Worm (Caenorhabditis elegans) whole organism, L2 larva: Measurements from ENCODE around the gene gbb-2.

Experiments
- C34F6.9 ChIP-seq: fragments of 150-350 bp; optimal IDR thresholded peaks from 2 replicates; lab custom pipeline; 2014; ENCODE audit warnings: missing biosample characterization, missing genetic modification characterization
- F13H6.1 ChIP-seq: sonication (generic microtip); optimal IDR thresholded peaks from 2 replicates; lab custom pipeline; 2016; ENCODE audit warnings: missing genetic modification characterization, missing compliant biosample characterization
- R02D3.7 ChIP-seq: fragments of 150-350 bp; optimal IDR thresholded peaks from 2 replicates; lab custom pipeline; 2014; ENCODE audit warnings: missing biosample characterization, missing genetic modification characterization
- Y55F3AM.14 ChIP-seq: fragments of 200-800 bp; sonication (Bioruptor generic); optimal IDR thresholded peaks from 2 replicates; lab custom pipeline; 2018; ENCODE audit warnings: mild to moderate bottlenecking, missing genetic modification characterization, missing compliant biosample characterization
- ZK546.5 ChIP-seq: sonication (generic microtip); optimal IDR thresholded peaks from 2 replicates; lab custom pipeline; 2017; ENCODE audit warnings: missing biosample characterization, missing genetic modification characterization
- alr-1 ChIP-seq: fragments of 150-350 bp; optimal IDR thresholded peaks from 2 replicates; lab custom pipeline; 2014; ENCODE audit warnings: missing biosample characterization, missing genetic modification characterization
- aly-2 ChIP-seq: fragments of 150-350 bp; optimal IDR thresholded peaks from 2 replicates; lab custom pipeline; 2014; ENCODE audit warnings: missing biosample characterization, missing genetic modification characterization
- ama-1 ChIP-seq: fragments of 150-350 bp; optimal IDR thresholded peaks from 2 replicates; lab custom pipeline; 2018; ENCODE audit warnings: inconsistent platforms
- blmp-1 ChIP-seq: sonication (generic microtip); optimal IDR thresholded peaks from 2 replicates; lab custom pipeline; 2017; ENCODE audit warnings: missing genetic modification characterization, mild to moderate bottlenecking, missing compliant biosample characterization, antibody characterized with exemption, moderate library complexity; ENCODE audit not compliant: insufficient read depth
- ceh-16 ChIP-seq: fragments of 150-350 bp; optimal IDR thresholded peaks from 2 replicates; lab custom pipeline; 2014; ENCODE audit warnings: missing biosample characterization, missing genetic modification characterization
- ceh-82 ChIP-seq: fragments of 150-350 bp; optimal IDR thresholded peaks from 2 replicates; lab custom pipeline; 2014; ENCODE audit warnings: missing biosample characterization, missing genetic modification characterization
- crh-2 ChIP-seq: sonication (generic microtip); optimal IDR thresholded peaks from 2 replicates; lab custom pipeline; 2017; ENCODE audit warnings: missing biosample characterization, missing genetic modification characterization
- dmd-4 ChIP-seq: sonication (generic microtip); optimal IDR thresholded peaks from 2 replicates; lab custom pipeline; 2017; ENCODE audit warnings: missing biosample characterization, missing genetic modification characterization
- egl-27 ChIP-seq: sonication (generic microtip); optimal IDR thresholded peaks from 3 replicates; lab custom pipeline; 2017; ENCODE audit warnings: missing biosample characterization, missing genetic modification reagents, missing genetic modification characterization
- elt-1 ChIP-seq: fragments of 150-350 bp; optimal IDR thresholded peaks from 2 replicates; lab custom pipeline; 2014; ENCODE audit warnings: missing biosample characterization, missing genetic modification characterization
- fos-1 ChIP-seq: fragments of 150-350 bp; optimal IDR thresholded peaks from 2 replicates; lab custom pipeline; 2014; ENCODE audit warnings: missing biosample characterization, missing genetic modification characterization
- gmeb-1 ChIP-seq: fragments of 150-350 bp; optimal IDR thresholded peaks from 2 replicates; lab custom pipeline; 2014; ENCODE audit warnings: missing biosample characterization, missing genetic modification characterization
- lin-11 ChIP-seq: fragments of 150-350 bp; sonication (generic microtip); optimal IDR thresholded peaks from 2 replicates; lab custom pipeline; 2014; ENCODE audit warnings: missing biosample characterization, missing genetic modification characterization, inconsistent platforms, mixed read lengths
- lin-13 ChIP-seq: fragments of 150-350 bp; optimal IDR thresholded peaks from 2 replicates; lab custom pipeline; 2014; ENCODE audit warnings: missing biosample characterization, missing genetic modification reagents, missing genetic modification characterization
- lin-39 ChIP-seq: fragments of 150-350 bp; optimal IDR thresholded peaks from 2 replicates; lab custom pipeline; 2014; ENCODE audit warnings: missing biosample characterization, missing genetic modification reagents, missing genetic modification characterization
- mab-5 ChIP-seq: fragments of 150-350 bp; optimal IDR thresholded peaks from 2 replicates; lab custom pipeline; 2014; ENCODE audit warnings: missing biosample characterization, missing genetic modification characterization
- mbf-1 ChIP-seq: sonication (generic microtip); optimal IDR thresholded peaks from 2 replicates; lab custom pipeline; 2017; ENCODE audit warnings: missing biosample characterization, missing genetic modification characterization
- mdl-1 ChIP-seq, 2 experiments: fragments of 150-350 bp in 1 of 2; sonication (generic microtip) in 1 of 2; optimal IDR thresholded peaks; 2 replicates each; lab custom pipeline; 2017; ENCODE audit warnings: missing biosample characterization in 2 of 2, missing genetic modification characterization in 2 of 2
- nhr-10 ChIP-seq: sonication (generic microtip); optimal IDR thresholded peaks from 2 replicates; lab custom pipeline; 2017; ENCODE audit warnings: missing biosample characterization, missing genetic modification characterization
- nhr-11 ChIP-seq: fragments of 150-350 bp; optimal IDR thresholded peaks from 2 replicates; lab custom pipeline; 2014; ENCODE audit warnings: missing biosample characterization, missing genetic modification characterization
- nhr-12 ChIP-seq: fragments of 150-350 bp; optimal IDR thresholded peaks from 2 replicates; lab custom pipeline; 2014; ENCODE audit warnings: missing biosample characterization, missing genetic modification characterization
- nhr-129 ChIP-seq: fragments of 150-350 bp; optimal IDR thresholded peaks from 2 replicates; lab custom pipeline; 2014; ENCODE audit warnings: missing biosample characterization, missing genetic modification characterization
- nhr-21 ChIP-seq: fragments of 150-350 bp; optimal IDR thresholded peaks from 2 replicates; lab custom pipeline; 2014; ENCODE audit warnings: missing biosample characterization, missing genetic modification characterization
- nhr-23 ChIP-seq: fragments of 150-350 bp; optimal IDR thresholded peaks from 2 replicates; lab custom pipeline; 2014; ENCODE audit warnings: missing biosample characterization, missing genetic modification reagents, missing genetic modification characterization
- nhr-237 ChIP-seq: fragments of 150-350 bp; optimal IDR thresholded peaks from 2 replicates; lab custom pipeline; 2014; ENCODE audit warnings: missing biosample characterization, missing genetic modification characterization
- nhr-25 ChIP-seq: fragments of 150-350 bp; sonication (generic microtip); optimal IDR thresholded peaks from 3 replicates; lab custom pipeline; 2014; ENCODE audit warnings: missing biosample characterization, missing genetic modification characterization
- nhr-6 ChIP-seq: fragments of 150-350 bp; optimal IDR thresholded peaks from 2 replicates; lab custom pipeline; 2014; ENCODE audit warnings: missing biosample characterization, missing genetic modification characterization
- nhr-77 ChIP-seq: fragments of 150-350 bp; optimal IDR thresholded peaks from 2 replicates; lab custom pipeline; 2014; ENCODE audit warnings: missing biosample characterization, missing genetic modification characterization
- peb-1 ChIP-seq: fragments of 150-350 bp; optimal IDR thresholded peaks from 2 replicates; lab custom pipeline; 2014; ENCODE audit warnings: missing biosample characterization, missing genetic modification characterization
- sem-4 ChIP-seq: fragments of 150-350 bp; optimal IDR thresholded peaks from 2 replicates; lab custom pipeline; 2014; ENCODE audit warnings: missing biosample characterization, missing genetic modification reagents, missing genetic modification characterization
- skn-1 ChIP-seq: sonication (generic microtip); optimal IDR thresholded peaks from 2 replicates; lab custom pipeline; 2017; ENCODE audit warnings: missing biosample characterization, missing genetic modification characterization
- sma-3 ChIP-seq: sonication (generic microtip); optimal IDR thresholded peaks from 2 replicates; lab custom pipeline; 2016; ENCODE audit warnings: missing genetic modification reagents, missing genetic modification characterization, missing compliant biosample characterization
- sma-9 ChIP-seq, 2 experiments: fragments of 150-350 bp in 1 of 2; sonication (generic microtip) in 1 of 2; optimal IDR thresholded peaks; 2 replicates each; lab custom pipeline; 2014 to 2016; ENCODE audit warnings: missing genetic modification characterization in 2 of 2, mild to moderate bottlenecking in 1 of 2, missing biosample characterization in 1 of 2, missing compliant biosample characterization in 1 of 2, missing genetic modification reagents in 1 of 2, moderate library complexity in 1 of 2
- snpc-4 ChIP-seq: fragments of 150-350 bp; optimal IDR thresholded peaks from 2 replicates; lab custom pipeline; 2014; ENCODE audit warnings: missing biosample characterization, missing genetic modification characterization
- unc-39 ChIP-seq: fragments of 150-350 bp; optimal IDR thresholded peaks from 2 replicates; lab custom pipeline; 2014; ENCODE audit warnings: missing biosample characterization, missing genetic modification characterization
- unc-55 ChIP-seq: fragments of 150-350 bp; sonication (generic microtip); optimal IDR thresholded peaks from 3 replicates; lab custom pipeline; 2014; ENCODE audit warnings: missing biosample characterization, missing genetic modification reagents, missing genetic modification characterization
- unc-62 ChIP-seq: fragments of 150-350 bp; optimal IDR thresholded peaks from 2 replicates; lab custom pipeline; 2014; ENCODE audit warnings: missing biosample characterization, missing genetic modification reagents, missing genetic modification characterization
- zag-1 ChIP-seq: fragments of 150-350 bp; optimal IDR thresholded peaks from 2 replicates; lab custom pipeline; 2014; ENCODE audit warnings: missing biosample characterization, missing genetic modification characterization
- ztf-1 ChIP-seq: fragments of 200-800 bp; sonication (Bioruptor generic); conservative IDR thresholded peaks from 2 replicates; pipeline ENCODE4 v1.3.6; 2022; ENCODE audit warnings: missing genetic modification characterization, missing compliant biosample characterization
- ztf-11 ChIP-seq: sonication (generic microtip); optimal IDR thresholded peaks from 2 replicates; lab custom pipeline; 2017; ENCODE audit warnings: missing biosample characterization, missing genetic modification characterization
- ztf-4 ChIP-seq: fragments of 150-350 bp; optimal IDR thresholded peaks from 2 replicates; lab custom pipeline; 2014; ENCODE audit warnings: missing biosample characterization, missing genetic modification characterization

gbb-2 gene

DNA sequence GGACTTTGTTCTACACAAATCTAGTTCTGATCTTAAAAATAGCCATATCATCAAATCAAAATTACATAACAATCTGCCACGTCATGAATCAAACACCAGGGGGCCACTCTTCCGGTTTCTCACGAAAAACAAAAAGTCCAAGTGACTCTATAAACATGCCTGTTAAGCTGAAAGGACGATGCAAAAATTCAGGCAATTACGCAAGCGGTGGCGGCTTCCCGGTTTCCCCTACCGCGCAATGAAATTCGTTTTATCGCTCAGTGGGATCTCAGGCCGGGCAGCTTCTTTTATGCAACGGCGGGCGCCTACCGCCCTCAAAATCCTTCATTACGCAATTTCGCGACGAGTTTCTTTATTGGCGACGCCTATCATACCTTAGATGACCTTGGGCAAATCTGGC, 13.2 kb upstream of the gbb-2 start:
- peak; percentile 42 for TF ChIP-seq nhr-25
- TF ChIP-seq Y55F3AM.14 (GFP tag; lab: Kevin White, UChicago): peak; percentile 7
- no peak for TF ChIP-seq C34F6.9 (tag; lab: Kevin White, UChicago)

DNA sequence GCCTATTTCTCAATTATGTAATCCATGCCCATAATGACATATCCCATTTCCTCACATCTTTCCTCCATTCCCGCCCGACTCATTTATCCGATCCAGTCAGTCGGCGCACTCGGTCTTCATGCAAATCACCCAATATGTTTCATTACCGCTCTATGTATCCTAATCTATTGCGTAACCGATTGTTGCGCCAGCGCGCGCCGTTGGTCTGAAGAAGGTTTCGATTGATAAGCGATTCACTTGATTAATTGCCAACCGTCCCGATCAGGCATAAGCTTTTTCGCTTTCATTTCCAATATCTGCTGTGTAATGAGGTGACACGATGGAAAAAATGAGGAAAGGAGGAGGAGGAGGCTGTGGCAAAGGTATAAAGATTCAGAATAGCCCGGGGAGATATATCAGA, 11.6 kb upstream of the gbb-2 start:
- TF ChIP-seq blmp-1 (tag; lab: Kevin White, UChicago): peak; percentile 75
- no peak for TF ChIP-seq nhr-77

DNA sequence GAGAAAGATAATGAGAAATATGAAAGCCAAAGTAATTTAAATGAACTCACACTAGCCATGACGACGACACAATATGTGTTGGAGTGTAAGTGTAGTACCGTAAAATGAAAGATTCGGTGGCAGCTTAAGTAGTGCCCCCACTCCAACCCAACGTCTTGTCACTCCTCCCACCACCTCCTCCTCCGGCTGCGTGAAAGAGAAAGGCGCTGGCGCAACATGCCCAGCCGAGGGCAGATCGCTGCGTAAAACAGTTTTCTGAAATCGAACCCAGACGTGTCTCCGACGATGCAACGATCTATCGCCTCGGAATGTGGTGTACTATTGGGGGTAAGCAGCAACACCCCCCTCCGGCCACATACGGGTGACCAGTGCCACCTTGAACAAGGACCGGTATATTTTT, 10.5 kb upstream of the gbb-2 start, which contains the start of gene ZK180.5:
Gene ZK180.5 (minus strand): TSS at position 101 of the 400 bp plus-strand sequence.
- TF ChIP-seq nhr-25: peak; percentile 17
- no peak for TF ChIP-seq unc-39 (tag; lab: Kevin White, UChicago)

DNA sequence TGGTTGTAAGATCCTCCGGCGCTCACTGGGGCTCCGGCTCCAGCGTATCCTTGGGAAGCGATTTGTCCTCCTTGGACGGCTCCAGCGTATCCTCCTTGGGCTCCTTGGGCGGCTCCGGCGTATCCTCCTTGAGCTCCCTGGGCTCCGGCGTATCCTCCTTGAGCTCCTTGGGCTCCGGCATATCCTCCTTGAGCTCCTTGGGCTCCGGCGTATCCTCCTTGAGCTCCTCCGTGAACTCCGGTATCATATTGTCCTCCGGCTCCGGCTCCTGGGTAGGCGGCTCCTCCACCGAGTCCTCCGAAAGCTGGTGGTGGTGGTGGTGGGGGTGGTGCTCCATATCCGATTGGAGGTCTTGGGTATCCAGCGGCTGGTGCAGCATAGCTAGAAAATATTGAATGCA, 9.9 kb upstream of the gbb-2 start:
- TF ChIP-seq mab-5 (tag; lab: Kevin White, UChicago) (no peak), Y55F3AM.14 (GFP tag; lab: Kevin White, UChicago) (peak; percentile 8)
- TF ChIP-seq, all 48 proteins: peak for 1

DNA sequence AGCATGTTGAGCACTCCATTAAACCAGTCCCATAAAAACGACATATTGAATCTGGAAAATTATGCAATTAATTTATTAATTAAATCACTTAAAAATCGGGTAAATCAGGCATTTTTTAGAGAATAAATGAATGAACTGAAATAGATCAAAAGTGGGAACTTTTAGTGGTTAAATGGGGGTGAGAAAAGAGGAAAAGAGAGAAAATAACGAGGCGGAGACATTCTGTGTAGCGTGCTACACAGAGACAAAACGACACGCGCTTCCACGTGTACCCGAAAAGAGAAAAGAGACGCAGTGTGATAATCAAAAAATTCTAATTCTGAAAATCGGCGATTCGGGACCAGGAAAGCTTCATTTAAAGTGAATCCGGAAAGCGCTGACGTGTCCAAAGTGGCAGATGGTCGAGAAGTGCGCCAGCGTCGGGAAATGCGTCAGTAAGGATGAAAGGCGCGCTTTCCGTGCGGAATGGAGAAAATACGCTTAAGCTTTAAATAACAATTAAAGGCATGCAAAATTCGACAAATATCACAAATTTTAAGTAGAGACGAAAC, 6.8 kb upstream of the gbb-2 start, which contains the start of gene sar-1:
Gene sar-1 (minus strand): TSS at position 51 of the 551 bp plus-strand sequence.
- TF ChIP-seq peb-1 (tag; lab: Kevin White, UChicago) (no peak), ztf-11 (tag; lab: Kevin White, UChicago) (no peak), nhr-10 (tag; lab: Kevin White, UChicago) (peak; percentile 49), ZK546.5 (tag; lab: Kevin White, UChicago) (no peak), ceh-82 (no peak), skn-1 (tag; lab: Kevin White, UChicago) (no peak), ztf-4 (tag; lab: Kevin White, UChicago) (peak; percentile 25), zag-1 (tag; lab: Kevin White, UChicago) (peak; percentile 26), C34F6.9 (tag; lab: Kevin White, UChicago) (peak; percentile 89), sma-3 (GFP tag; lab: Kevin White, UChicago) (peak; percentile 69), sma-9 (GFP tag; optimal IDR thresholded peaks at IDR 0.05; lab: Kevin White, UChicago) (peak; percentile 82), sma-9 (tag; optimal IDR thresholded peaks at IDR 0.05; lab: Kevin White, UChicago) (no peak), egl-27 (tag; lab: Kevin White, UChicago) (peak; percentile 55), fos-1 (peak; percentile 55), Y55F3AM.14 (GFP tag; lab: Kevin White, UChicago) (no peak), nhr-11 (no peak), ztf-1 (GFP tag; lab: Robert Waterston, UW) (no peak), unc-55 (GFP tag; lab: Kevin White, UChicago) (peak; percentile 84), R02D3.7 (tag; lab: Kevin White, UChicago) (peak; percentile 32), F13H6.1 (tag; lab: Kevin White, UChicago) (peak; percentile 80), sem-4 (tag; lab: Kevin White, UChicago) (peak; percentile 6), alr-1 (tag; lab: Kevin White, UChicago) (no peak), blmp-1 (tag; lab: Kevin White, UChicago) (no peak), ama-1 (lab: Kevin White, UChicago) (no peak), snpc-4 (tag; lab: Kevin White, UChicago) (no peak), ceh-16 (no peak), nhr-77 (no peak), mbf-1 (tag; lab: Kevin White, UChicago) (no peak), nhr-21 (tag; lab: Kevin White, UChicago) (peak; percentile 82), nhr-237 (tag; lab: Kevin White, UChicago) (no peak), lin-13 (GFP tag; lab: Kevin White, UChicago) (no peak), nhr-23 (tag; lab: Kevin White, UChicago) (no peak), elt-1 (no peak), aly-2 (tag; lab: Kevin White, UChicago) (no peak), nhr-6 (peak; percentile 31), dmd-4 (tag; lab: Kevin White, UChicago) (no peak), mdl-1 (tag; optimal IDR thresholded peaks at IDR 0.05; lab: Kevin White, UChicago) (peak in 1 of 2 experiments; percentile 60), lin-39 (tag; lab: Kevin White, UChicago) (no peak), crh-2 (tag; lab: Kevin White, UChicago) (peak; percentile 94), gmeb-1 (tag; lab: Kevin White, UChicago) (peak; percentile 82), unc-62 (GFP tag; lab: Kevin White, UChicago) (no peak), nhr-12 (no peak), lin-11 (peak; percentile 72), nhr-129 (tag; lab: Kevin White, UChicago) (peak; percentile 65)
